Worm (Caenorhabditis elegans): ENCODE measurements around the gene B0222.15.

B0222.15 gene

ce11 chrV:9128562-9128961, 28.0 kb downstream of the B0222.15 start (continued):
- TF ChIP-seq madf-9 (GFP tag; conservative IDR thresholded peaks at IDR 0.05) (no peak), ztf-7 (tag; optimal IDR thresholded peaks at IDR 0.05) (no peak), nhr-41 (GFP tag; IDR thresholded peaks at IDR 0.05) (no peak), snpc-1.2 (GFP tag; IDR thresholded peaks at IDR 0.05) (peak; percentile 45; the same call in 1 of the 2 replicates), ceh-62 (tag; optimal IDR thresholded peaks at IDR 0.05) (no peak), mep-1 (tag; optimal IDR thresholded peaks at IDR 0.05) (no peak), spr-1 (tag; optimal IDR thresholded peaks at IDR 0.05) (no peak), F10B5.3 (tag; optimal IDR thresholded peaks at IDR 0.05) (no peak), lin-1 (GFP tag; IDR thresholded peaks at IDR 0.05) (no peak), mxl-3 (GFP tag; optimal IDR thresholded peaks at IDR 0.05) (peak; percentile 77), ZK337.2 (GFP tag; IDR thresholded peaks at IDR 0.05) (no peak), mdl-1 (tag; optimal IDR thresholded peaks at IDR 0.05) (peak; percentile 64 to 93), lin-29 (GFP tag; IDR thresholded peaks at IDR 0.05) (no peak), nhr-6 (tag; optimal IDR thresholded peaks at IDR 0.05) (no peak), arid-1 (GFP tag; conservative IDR thresholded peaks at IDR 0.05) (no peak), nhr-28 (tag; optimal IDR thresholded peaks at IDR 0.05) (no peak), php-3 (GFP tag; IDR thresholded peaks at IDR 0.05) (no peak), F44E2.7 (GFP tag; IDR thresholded peaks at IDR 0.05) (no peak), zip-11 (GFP tag; IDR thresholded peaks at IDR 0.05) (no peak), lin-13 (GFP tag; optimal IDR thresholded peaks at IDR 0.05) (no peak), unc-62 (GFP tag; optimal IDR thresholded peaks at IDR 0.05 in 1 of 2) (no peak), unc-62 (tag; optimal IDR thresholded peaks at IDR 0.05) (no peak), dmd-6 (GFP tag; IDR thresholded peaks at IDR 0.05) (peak; percentile 41; the same call in 1 of the 2 replicates), ceh-32 (tag; optimal IDR thresholded peaks at IDR 0.05; ENCODE audit: poor library complexity) (no peak), ctbp-1 (GFP tag; IDR thresholded peaks at IDR 0.05) (peak; percentile 70; the same call in 1 of the 2 replicates), zip-2 (tag; optimal IDR thresholded peaks at IDR 0.05) (no peak), aly-2 (tag; optimal IDR thresholded peaks at IDR 0.05) (no peak), daf-12 (tag; optimal IDR thresholded peaks at IDR 0.05) (no peak), lin-38 (GFP tag; IDR thresholded peaks at IDR 0.05) (no peak), ama-1 (optimal IDR thresholded peaks at IDR 0.05) (no peak), ztf-11 (tag; optimal IDR thresholded peaks at IDR 0.05) (no peak), egl-27 (tag; optimal IDR thresholded peaks at IDR 0.05) (no peak), daf-16 (GFP tag; optimal IDR thresholded peaks at IDR 0.05) (no peak), daf-16 (tag; optimal IDR thresholded peaks at IDR 0.05) (no peak), gei-8 (GFP tag; optimal IDR thresholded peaks at IDR 0.05) (no peak), lim-7 (GFP tag; IDR thresholded peaks at IDR 0.05) (no peak), hlh-30 (tag; optimal IDR thresholded peaks at IDR 0.05; ENCODE audit: insufficient read depth) (peak; percentile 86), fos-1 (tag; optimal IDR thresholded peaks at IDR 0.05) (no peak)

- TF ChIP-seq lin-13 (GFP tag; optimal IDR thresholded peaks at IDR 0.05), result no peak
- TF ChIP-seq aha-1 (tag), result peak; percentile 13
- TF ChIP-seq zag-1 (tag; optimal IDR thresholded peaks at IDR 0.05), result no peak
Observed at ce11 chrV:9127773-9128172, 28.8 kb downstream of the B0222.15 start, which contains the start of gene F21C10.3. F21C10.3 (plus strand) TSS chrV:9128073.

ce11 chrV:9126316-9126715, 30.3 kb downstream of the B0222.15 start, which contains the start of gene F21C10.4:
F21C10.4 (plus strand) TSS chrV:9126616.
- TF ChIP-seq tra-1 (GFP tag; IDR thresholded peaks at IDR 0.05) (no peak), nhr-111 (GFP tag; optimal IDR thresholded peaks at IDR 0.05) (no peak), arid-1 (GFP tag; conservative IDR thresholded peaks at IDR 0.05) (no peak), mdl-1 (tag; optimal IDR thresholded peaks at IDR 0.05) (no peak), zfp-3 (GFP tag; conservative IDR thresholded peaks at IDR 0.05) (no peak), daf-12 (tag; optimal IDR thresholded peaks at IDR 0.05) (no peak)

Measured in whole organism, L4 larva.